Worm (Caenorhabditis elegans) whole organism, late embryonic: ENCODE data around the gene Y48C3A.5.

ENCODE experiments used
- Y22D7AL.16 ChIP-seq: sonication (generic microtip); optimal IDR thresholded peaks from 2 replicates; lab custom pipeline; 2016; ENCODE audit warnings: missing genetic modification characterization, missing compliant biosample characterization
- ama-1 ChIP-seq: fragments of 150-350 bp; optimal IDR thresholded peaks from 2 replicates; lab custom pipeline; 2014
- dve-1 ChIP-seq: sonication (generic microtip); optimal IDR thresholded peaks from 2 replicates; lab custom pipeline; 2017; ENCODE audit warnings: antibody characterized with exemption, mild to moderate bottlenecking, missing genetic modification characterization, missing compliant biosample characterization
- elt-4 ChIP-seq: sonication (generic microtip); optimal IDR thresholded peaks from 2 replicates; lab custom pipeline; 2016; ENCODE audit warnings: missing genetic modification characterization, missing compliant biosample characterization
- fkh-10 ChIP-seq: fragments of 150-350 bp; optimal IDR thresholded peaks from 2 replicates; lab custom pipeline; 2014; ENCODE audit warnings: missing biosample characterization, missing genetic modification reagents, missing genetic modification characterization
- gmeb-2 ChIP-seq: sonication (generic microtip); optimal IDR thresholded peaks from 2 replicates; lab custom pipeline; 2016; ENCODE audit warnings: missing genetic modification characterization, inconsistent platforms, missing compliant biosample characterization
- hlh-15 ChIP-seq: sonication (generic microtip); optimal IDR thresholded peaks from 2 replicates; lab custom pipeline; 2016; ENCODE audit warnings: missing genetic modification characterization, missing compliant biosample characterization
- hlh-30 ChIP-seq: sonication (generic microtip); optimal IDR thresholded peaks from 2 replicates; lab custom pipeline; 2017; ENCODE audit warnings: antibody characterized with exemption, missing genetic modification characterization, missing compliant biosample characterization; ENCODE audit not compliant: insufficient read depth
- lim-6 ChIP-seq: sonication (generic microtip); optimal IDR thresholded peaks from 2 replicates; lab custom pipeline; 2016; ENCODE audit warnings: missing genetic modification characterization, missing compliant biosample characterization
- npax-4 ChIP-seq: sonication (generic microtip); optimal IDR thresholded peaks from 2 replicates; lab custom pipeline; 2016; ENCODE audit warnings: missing genetic modification characterization, missing compliant biosample characterization
- pqm-1 ChIP-seq: sonication (generic microtip); optimal IDR thresholded peaks from 2 replicates; lab custom pipeline; 2016; ENCODE audit warnings: missing genetic modification characterization, missing compliant biosample characterization
- sox-4 ChIP-seq: sonication (generic microtip); optimal IDR thresholded peaks from 2 replicates; lab custom pipeline; 2017; ENCODE audit warnings: mild to moderate bottlenecking, missing genetic modification characterization, inconsistent platforms, missing compliant biosample characterization
- unc-3 ChIP-seq, 2 experiments: fragments of 200-800 bp in 1 of 2; sonication (Bioruptor generic) in 1 of 2; sonication (generic microtip) in 1 of 2; conservative IDR thresholded peaks in 1 of 2; optimal IDR thresholded peaks in 1 of 2; 2 replicates each; pipeline versions ENCODE4 v1.3.6 to Lab custom; 2016 to 2022; ENCODE audit warnings: missing compliant biosample characterization in 2 of 2, missing genetic modification characterization in 2 of 2, missing genetic modification reagents in 1 of 2

DNA sequence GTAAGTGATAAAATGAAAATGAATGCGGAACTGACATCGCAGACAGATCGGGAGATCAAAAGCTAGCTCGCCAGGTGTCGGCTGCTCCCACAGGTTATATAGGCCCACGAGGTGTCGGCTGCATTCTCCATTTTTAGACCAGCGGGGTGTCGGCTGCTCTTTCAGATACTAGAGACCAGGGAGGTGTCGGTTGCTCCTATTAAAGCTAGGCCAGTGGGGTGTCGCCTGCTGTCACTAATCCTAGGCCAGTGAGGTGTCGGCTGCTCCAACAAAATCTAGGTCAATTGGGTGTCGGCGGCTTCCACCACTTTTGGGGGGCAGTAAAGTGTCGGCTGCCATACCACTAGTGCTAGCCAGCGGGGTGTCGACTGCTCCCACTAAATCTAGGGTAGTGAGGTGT, 19.0 kb downstream of the Y48C3A.5 start:
- no peak for TF ChIP-seq lim-6 (tag; lab: Kevin White, UChicago)
- TF ChIP-seq pqm-1: no peak
- TF ChIP-seq hlh-15 (tag; lab: Kevin White, UChicago): no peak
- no peak for TF ChIP-seq elt-4 (tag; lab: Kevin White, UChicago)
- no peak for TF ChIP-seq ama-1 (lab: Kevin White, UChicago)
- TF ChIP-seq fkh-10 (GFP tag; lab: Kevin White, UChicago): no peak
- TF ChIP-seq npax-4 (tag; lab: Kevin White, UChicago): no peak
- no peak for TF ChIP-seq hlh-30 (tag; lab: Kevin White, UChicago)
- TF ChIP-seq dve-1 (tag; lab: Kevin White, UChicago): no peak
- no peak for TF ChIP-seq unc-3 (GFP tag; conservative IDR thresholded peaks at IDR 0.05; lab: Robert Waterston, UW)
- no peak for TF ChIP-seq unc-3 (tag; optimal IDR thresholded peaks at IDR 0.05; lab: Kevin White, UChicago)
- no peak for TF ChIP-seq sox-4
- no peak for TF ChIP-seq gmeb-2 (tag; lab: Kevin White, UChicago)
- no peak for TF ChIP-seq Y22D7AL.16
